Worm (Caenorhabditis elegans) whole organism, L4/young adult: ENCODE results near the gene rnr-1.

ENCODE experiments used
- W03F9.2 ChIP-seq: fragments of 150-350 bp; optimal IDR thresholded peaks from 2 replicates; lab custom pipeline; 2014; ENCODE audit warnings: missing biosample characterization, missing genetic modification characterization
- dao-5 ChIP-seq: sonication (generic microtip); optimal IDR thresholded peaks from 2 replicates; lab custom pipeline; 2016; ENCODE audit warnings: missing genotype, missing genetic modification characterization, moderate library complexity, missing compliant biosample characterization
- him-1 ChIP-seq: sonication (generic microtip); optimal IDR thresholded peaks from 2 replicates; lab custom pipeline; 2016; ENCODE audit warnings: missing genotype, missing genetic modification reagents, missing genetic modification characterization, missing compliant biosample characterization

- no peak for TF ChIP-seq him-1
- no peak for TF ChIP-seq dao-5
- TF ChIP-seq W03F9.2: no peak
These were observed 52.6 kb downstream of the rnr-1 start for ce11 chrIII:9176008-9176407.
